Worm (Caenorhabditis elegans) whole organism, L4/young adult: ENCODE results near the gene T21D12.12.

ENCODE experiments used
- W03F9.2 ChIP-seq: fragments of 150-350 bp; optimal IDR thresholded peaks from 2 replicates; lab custom pipeline; 2014; ENCODE audit warnings: missing biosample characterization, missing genetic modification characterization
- dao-5 ChIP-seq: sonication (generic microtip); optimal IDR thresholded peaks from 2 replicates; lab custom pipeline; 2016; ENCODE audit warnings: missing genotype, missing genetic modification characterization, moderate library complexity, missing compliant biosample characterization
- him-1 ChIP-seq: sonication (generic microtip); optimal IDR thresholded peaks from 2 replicates; lab custom pipeline; 2016; ENCODE audit warnings: missing genotype, missing genetic modification reagents, missing genetic modification characterization, missing compliant biosample characterization

T21D12.12 gene

DNA sequence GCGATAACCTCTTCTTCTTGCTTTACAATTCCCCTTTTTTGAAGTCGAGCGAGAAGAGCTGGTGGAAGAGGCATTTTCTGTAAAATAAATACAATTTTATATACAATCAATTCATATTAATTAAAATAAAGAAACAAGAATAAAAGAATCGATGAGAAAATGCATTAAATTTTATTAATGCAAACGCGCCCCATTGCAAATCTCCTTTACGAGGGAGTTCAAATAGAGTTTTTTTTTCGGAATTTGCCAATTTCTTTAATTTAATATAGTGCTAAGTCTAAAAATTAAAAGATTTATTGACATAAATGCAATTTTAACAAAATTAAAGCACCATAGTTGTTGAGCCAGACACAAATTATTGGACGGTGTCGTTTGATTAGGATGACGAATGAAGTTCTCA lies 4.6 kb upstream of the T21D12.12 start, which contains the start of gene pqbp-1.1:
Gene pqbp-1.1 (minus strand): TSS at position 77 of the 400 bp plus-strand sequence.
- no peak for TF ChIP-seq W03F9.2 (tag; lab: Kevin White, UChicago)

DNA sequence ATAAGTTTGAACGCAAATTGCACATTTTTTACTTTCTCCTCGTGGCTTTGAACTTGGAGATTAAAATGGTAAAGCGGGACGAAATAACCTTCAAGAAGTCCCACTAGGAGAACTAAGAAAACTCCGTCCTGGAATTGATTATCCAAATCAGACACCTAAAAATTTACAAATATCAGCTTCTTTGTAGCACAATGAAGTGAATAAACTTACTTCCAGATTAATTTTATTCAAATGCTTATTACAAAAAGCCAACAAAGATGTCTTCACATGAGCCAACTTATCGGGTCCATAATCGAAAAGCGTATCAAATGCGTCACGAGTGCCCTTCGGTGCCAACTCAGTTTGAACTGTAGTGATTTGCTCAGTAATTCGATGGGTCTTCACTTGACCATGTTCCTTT lies 3.8 kb upstream of the T21D12.12 start:
- TF ChIP-seq W03F9.2 (tag; lab: Kevin White, UChicago) (no peak), him-1 (tag; lab: Kevin White, UChicago) (no peak), dao-5 (tag; lab: Kevin White, UChicago) (no peak)

DNA sequence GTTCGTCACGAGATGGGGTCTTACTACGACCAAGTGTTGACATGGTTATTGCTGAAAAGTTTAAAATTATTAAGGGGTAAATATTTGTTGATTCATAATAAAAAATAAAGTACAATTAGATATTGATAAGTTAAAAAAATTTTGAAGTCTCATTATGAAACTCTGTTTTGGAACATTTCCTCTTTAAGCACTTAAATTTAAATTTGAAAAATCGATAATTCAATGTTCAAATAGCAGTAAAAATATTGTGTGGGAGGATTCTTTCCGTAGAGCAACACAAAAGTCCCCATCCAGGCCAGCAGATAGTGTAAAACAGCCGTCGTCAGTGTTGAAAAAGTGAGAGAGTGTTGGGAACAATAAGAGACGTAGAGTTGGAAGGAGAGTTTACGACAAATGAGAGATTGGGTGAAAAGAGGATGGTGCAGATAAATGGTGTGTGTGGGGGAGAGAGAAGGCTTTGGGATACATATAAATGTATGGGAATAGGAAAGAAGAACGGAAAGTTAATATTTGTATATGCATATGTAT lies 2.0 kb upstream of the T21D12.12 start, which contains the start of gene pat-6:
Gene pat-6 (minus strand): TSS at position 51 of the 528 bp plus-strand sequence.
- TF ChIP-seq W03F9.2 (tag; lab: Kevin White, UChicago) = no peak
- TF ChIP-seq dao-5 (tag; lab: Kevin White, UChicago) = no peak
- TF ChIP-seq him-1 (tag; lab: Kevin White, UChicago) = no peak

DNA sequence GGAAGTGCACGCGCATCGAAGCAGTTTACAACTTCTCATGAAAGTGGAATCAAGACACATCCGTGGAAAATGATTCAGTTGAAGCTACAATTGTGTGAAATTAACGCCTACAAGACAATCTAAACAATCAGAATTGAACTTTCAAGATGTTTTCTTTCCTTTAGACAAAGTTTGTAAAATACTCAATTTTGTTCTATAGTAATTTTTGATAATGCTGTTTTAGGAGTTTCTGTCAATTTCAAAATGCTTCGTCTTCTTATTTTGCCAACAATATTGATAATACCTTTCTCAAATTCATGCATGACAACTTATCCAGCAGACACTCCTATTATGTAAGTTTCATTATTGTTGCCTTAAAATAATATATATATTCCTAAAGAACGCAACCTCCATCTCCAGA lies 2.9 kb downstream of the T21D12.12 start, which contains the start of gene T21D12.11:
Gene T21D12.11 (plus strand): TSS at position 301 of the 400 bp plus-strand sequence.
- TF ChIP-seq W03F9.2 (tag; lab: Kevin White, UChicago) (no peak), dao-5 (tag; lab: Kevin White, UChicago) (no peak), him-1 (tag; lab: Kevin White, UChicago) (no peak)

DNA sequence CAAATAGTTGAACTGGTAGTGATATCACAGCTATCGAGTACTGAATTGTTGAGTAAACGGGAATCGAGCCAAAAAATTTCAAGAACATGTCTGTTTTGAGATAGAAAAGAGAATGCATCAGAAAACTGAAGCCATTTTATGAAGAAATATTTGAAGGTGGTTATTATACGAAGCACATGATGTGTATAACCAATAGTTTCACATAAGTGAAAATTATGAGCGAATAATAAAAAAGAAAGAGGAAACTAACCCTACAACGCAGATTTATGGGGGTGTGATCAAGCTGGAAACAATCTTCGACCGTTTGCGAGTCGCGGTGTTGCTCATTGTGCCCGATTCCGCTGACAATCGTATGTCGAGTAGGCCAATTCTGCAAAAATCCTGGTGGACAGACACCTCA lies 7.1 kb downstream of the T21D12.12 start, which contains the start of gene srh-282:
Gene srh-282 (minus strand): TSS at position 101 of the 400 bp plus-strand sequence.
- no peak for TF ChIP-seq W03F9.2 (tag; lab: Kevin White, UChicago)
- TF ChIP-seq dao-5 (tag; lab: Kevin White, UChicago) = no peak
- TF ChIP-seq him-1 (tag; lab: Kevin White, UChicago) = no peak

DNA sequence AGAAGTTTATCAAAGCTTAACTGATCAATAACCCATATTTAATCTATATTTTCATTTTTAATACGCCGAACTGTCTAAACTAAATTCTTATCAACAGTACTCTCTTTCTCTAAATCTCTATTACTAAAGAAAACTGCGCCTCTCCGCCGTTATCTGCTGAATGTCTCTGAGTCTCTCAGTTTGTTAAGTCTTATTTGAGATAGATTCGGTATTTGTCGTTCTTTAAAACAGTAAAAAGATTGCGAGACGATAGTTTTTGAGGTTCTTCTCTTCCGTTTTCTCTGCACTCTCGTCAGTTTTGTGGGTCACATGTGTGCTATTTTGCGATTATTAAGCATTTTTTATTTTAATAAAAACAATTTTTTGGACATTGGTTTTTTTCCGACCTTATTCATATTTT lies 7.9 kb downstream of the T21D12.12 start, which contains the start of gene sma-10:
Gene sma-10 (plus strand): TSS at position 236 of the 400 bp plus-strand sequence.
- no peak for TF ChIP-seq W03F9.2 (tag; lab: Kevin White, UChicago)
- no peak for TF ChIP-seq dao-5 (tag; lab: Kevin White, UChicago)
- no peak for TF ChIP-seq him-1 (tag; lab: Kevin White, UChicago)

DNA sequence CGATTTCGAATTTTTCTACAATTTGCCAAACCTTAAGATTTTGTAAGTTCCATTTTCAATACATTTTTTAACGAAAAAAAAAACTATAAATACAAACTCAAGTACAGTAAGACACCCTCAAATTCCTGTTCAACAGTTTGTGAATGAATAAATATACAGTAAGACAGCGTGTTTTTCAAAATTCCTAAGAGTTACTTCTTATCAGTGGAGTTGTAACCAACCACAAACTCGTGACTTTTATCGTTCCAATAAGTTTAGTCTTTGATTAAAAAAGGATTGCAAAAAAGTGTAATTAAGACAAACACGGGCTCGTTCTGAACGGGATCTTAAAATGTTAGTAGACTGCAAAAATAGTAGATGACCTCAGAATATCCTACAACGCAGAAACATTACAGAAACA lies 8.9 kb downstream of the T21D12.12 start:
- TF ChIP-seq him-1 (tag; lab: Kevin White, UChicago) = no peak
- TF ChIP-seq W03F9.2 (tag; lab: Kevin White, UChicago) = no peak
- TF ChIP-seq dao-5 (tag; lab: Kevin White, UChicago) = no peak

DNA sequence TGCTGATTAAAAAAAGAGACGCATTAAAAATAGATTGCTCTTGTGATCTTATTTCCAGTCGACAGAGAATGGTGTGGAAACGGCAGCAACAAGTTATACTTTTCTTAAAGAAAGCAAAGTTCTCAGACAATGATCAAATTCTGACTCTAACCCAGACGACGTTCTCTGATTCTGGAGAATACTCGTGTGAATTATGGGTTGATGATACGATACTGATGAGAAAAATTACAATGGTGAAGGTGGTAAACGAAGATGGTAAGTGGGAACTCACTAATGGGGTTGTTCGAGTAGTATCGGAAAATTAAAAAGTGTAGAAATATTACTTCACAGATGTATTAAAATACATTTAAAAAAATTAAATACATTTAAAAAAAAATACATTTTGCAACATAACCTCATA lies 12.0 kb downstream of the T21D12.12 start:
- TF ChIP-seq dao-5 (tag; lab: Kevin White, UChicago) = no peak
- no peak for TF ChIP-seq him-1 (tag; lab: Kevin White, UChicago)
- TF ChIP-seq W03F9.2 (tag; lab: Kevin White, UChicago) = no peak

DNA sequence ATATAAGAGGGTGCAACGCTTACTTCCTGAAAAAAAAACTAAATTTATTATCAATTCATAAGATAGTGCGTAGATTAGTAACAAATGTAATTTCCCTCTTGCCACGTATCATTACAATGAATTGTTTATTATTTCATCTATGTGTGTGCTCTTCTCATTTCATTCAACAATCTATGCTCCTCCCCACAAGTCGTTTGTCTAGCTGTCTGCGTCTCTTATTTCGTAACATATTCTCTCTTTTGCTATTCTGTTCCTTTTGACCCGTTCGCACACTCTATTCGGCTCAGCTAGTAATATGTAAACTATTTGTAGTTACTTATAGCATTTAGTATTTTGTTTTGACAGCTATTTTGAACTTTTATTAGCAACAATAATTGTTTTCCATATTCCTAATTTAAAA lies 15.8 kb downstream of the T21D12.12 start:
- no peak for TF ChIP-seq him-1 (tag; lab: Kevin White, UChicago)
- no peak for TF ChIP-seq dao-5 (tag; lab: Kevin White, UChicago)
- TF ChIP-seq W03F9.2 (tag; lab: Kevin White, UChicago) = no peak

DNA sequence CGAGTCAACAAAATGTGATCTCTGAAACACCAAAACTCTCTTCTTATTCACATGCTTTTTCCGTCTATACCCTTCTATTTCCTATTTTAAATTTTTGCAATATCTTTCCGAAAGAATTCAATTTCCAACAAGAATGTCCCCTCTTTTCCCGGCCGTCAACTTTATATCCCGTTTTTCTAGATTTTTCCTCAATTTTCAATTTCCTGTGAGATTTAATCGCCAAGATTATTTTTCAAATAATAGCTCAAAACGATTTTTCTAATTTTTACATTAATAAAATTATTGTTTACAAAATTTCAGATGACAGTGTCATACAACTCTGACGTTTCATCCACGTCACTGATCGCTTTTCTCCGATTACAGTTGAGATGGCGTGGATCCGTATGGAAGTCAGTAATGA lies 17.1 kb downstream of the T21D12.12 start, which contains the start of gene best-19:
Gene best-19 (plus strand): TSS at position 301 of the 400 bp plus-strand sequence.
- TF ChIP-seq W03F9.2 (tag; lab: Kevin White, UChicago) = no peak
- TF ChIP-seq him-1 (tag; lab: Kevin White, UChicago) = no peak
- no peak for TF ChIP-seq dao-5 (tag; lab: Kevin White, UChicago)

DNA sequence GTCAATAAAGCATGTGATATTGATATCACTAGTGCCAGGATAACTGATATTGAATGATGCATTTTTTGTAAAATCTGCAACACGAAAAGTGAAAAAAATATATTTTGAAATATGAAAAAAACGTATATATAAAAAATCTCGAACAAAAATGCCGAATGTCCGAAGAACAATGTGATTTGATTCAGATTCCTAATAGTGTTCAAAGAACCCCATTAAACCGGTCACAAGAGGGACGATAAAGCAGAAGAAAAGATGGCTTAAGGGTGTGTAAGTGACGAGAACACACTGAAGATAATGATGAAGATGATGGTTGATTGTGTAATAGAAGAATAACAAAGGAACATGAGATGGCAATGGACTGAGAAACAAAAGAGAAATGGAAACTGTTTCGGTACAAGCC lies 21.8 kb downstream of the T21D12.12 start, which contains the start of gene T21D12.14:
Gene T21D12.14 (minus strand): TSS at position 101 of the 400 bp plus-strand sequence.
- no peak for TF ChIP-seq W03F9.2 (tag; lab: Kevin White, UChicago)
- TF ChIP-seq dao-5 (tag; lab: Kevin White, UChicago) = no peak
- TF ChIP-seq him-1 (tag; lab: Kevin White, UChicago) = no peak

DNA sequence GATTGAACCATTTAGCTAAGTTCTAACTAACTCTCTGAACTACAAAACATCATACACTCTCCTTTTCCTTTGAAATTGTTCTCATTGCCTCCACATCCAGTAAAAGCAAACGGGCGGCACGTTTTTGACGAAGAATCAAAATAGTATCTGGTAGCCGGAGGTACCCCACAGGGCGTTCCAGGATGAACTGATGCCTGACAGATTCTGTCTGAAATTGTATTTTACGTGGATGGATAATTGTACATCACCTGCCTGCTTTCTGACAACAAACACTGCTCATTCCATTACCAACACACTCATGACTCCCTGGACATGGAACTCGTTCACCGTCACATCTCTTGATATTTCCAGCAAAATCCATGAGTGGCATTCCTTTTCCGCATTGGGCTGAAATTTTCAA lies 24.1 kb downstream of the T21D12.12 start:
- no peak for TF ChIP-seq dao-5 (tag; lab: Kevin White, UChicago)
- no peak for TF ChIP-seq W03F9.2 (tag; lab: Kevin White, UChicago)
- TF ChIP-seq him-1 (tag; lab: Kevin White, UChicago) = no peak

DNA sequence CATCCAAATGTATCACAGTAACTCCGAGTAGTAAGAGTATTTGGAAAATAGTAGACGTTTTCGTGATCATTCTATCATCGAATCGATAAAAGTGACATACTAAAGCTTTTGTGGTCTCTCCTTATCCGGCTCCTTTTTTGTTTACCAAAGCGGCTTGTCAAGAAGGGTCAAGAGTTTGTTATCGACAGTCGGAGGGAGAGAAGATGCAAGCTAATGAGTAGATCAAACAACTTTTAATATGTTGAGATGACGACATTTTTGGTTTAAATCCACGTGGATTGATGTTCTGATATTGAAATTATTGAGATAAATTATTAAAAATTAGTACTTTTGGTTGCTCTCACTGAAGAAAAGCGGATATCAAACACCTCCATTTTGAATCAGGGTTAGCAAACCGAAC lies 25.1 kb downstream of the T21D12.12 start, which contains the start of gene T21D12.7:
Gene T21D12.7 (minus strand): TSS at position 101 of the 400 bp plus-strand sequence.
- TF ChIP-seq him-1 (tag; lab: Kevin White, UChicago) (no peak), dao-5 (tag; lab: Kevin White, UChicago) (no peak), W03F9.2 (tag; lab: Kevin White, UChicago) (no peak)
